Worm (Caenorhabditis elegans): ENCODE results near the gene C05D12.7.

C05D12.7 gene

ce11 chrII:11376598-11377108 is 33.2 kb upstream of the C05D12.7 start (continued):
- TF ChIP-seq F49E8.2 (tag; optimal IDR thresholded peaks at IDR 0.05; ENCODE audit: borderline replicate concordance) (peak; percentile 95), cey-2 (tag; optimal IDR thresholded peaks at IDR 0.05; ENCODE audit: borderline replicate concordance, insufficient read depth) (no peak), arid-1 (GFP tag; conservative IDR thresholded peaks at IDR 0.05) (peak; percentile 81), hlh-11 (tag; optimal IDR thresholded peaks at IDR 0.05) (peak; percentile 60), ama-1 (optimal IDR thresholded peaks at IDR 0.05) (peak; percentile 98), mes-2 (tag; optimal IDR thresholded peaks at IDR 0.05; ENCODE audit: poor library complexity, severe bottlenecking) (peak; percentile 80), Y5F2A.4 (GFP tag; optimal IDR thresholded peaks at IDR 0.05) (no peak), nhr-77 (tag; optimal IDR thresholded peaks at IDR 0.05) (no peak), nhr-42 (GFP tag; IDR thresholded peaks at IDR 0.05) (0 out of 2 replicates have a peak, but pooled peaks have one; percentile 69), nhr-25 (tag; optimal IDR thresholded peaks at IDR 0.05; ENCODE audit: borderline replicate concordance, insufficient read depth) (no peak)

ce11 chrII:11377700-11378099 is 32.2 kb upstream of the C05D12.7 start:
- TF ChIP-seq ZK337.2 (GFP tag; IDR thresholded peaks at IDR 0.05), result no peak
- no peak for TF ChIP-seq F37D6.2 (tag; optimal IDR thresholded peaks at IDR 0.05)
- TF ChIP-seq lin-29 (GFP tag; IDR thresholded peaks at IDR 0.05), result no peak
- no peak for TF ChIP-seq madf-5 (GFP tag; IDR thresholded peaks at IDR 0.05)
- TF ChIP-seq gei-8 (GFP tag; optimal IDR thresholded peaks at IDR 0.05), result no peak
- no peak for TF ChIP-seq F26F4.8 (GFP tag; conservative IDR thresholded peaks at IDR 0.05)
- no peak for TF ChIP-seq ceh-20 (GFP tag; IDR thresholded peaks at IDR 0.05)
- no peak for TF ChIP-seq nhr-111 (GFP tag; optimal IDR thresholded peaks at IDR 0.05)
- TF ChIP-seq mxl-3 (GFP tag; optimal IDR thresholded peaks at IDR 0.05), result no peak
- TF ChIP-seq daf-8 (GFP tag; IDR thresholded peaks at IDR 0.05), result no peak
- TF ChIP-seq unc-130 (GFP tag; optimal IDR thresholded peaks at IDR 0.05), result no peak
- TF ChIP-seq ceh-82 (tag; optimal IDR thresholded peaks at IDR 0.05), result no peak

ce11 chrII:11383058-11383457 is 26.8 kb upstream of the C05D12.7 start, which contains the start of the genes C33B4.5 and C33B4.4:
C33B4.5 (plus strand) TSS chrII:11383327.
C33B4.4 (minus strand) TSS chrII:11383442.
- peak in 1 of 2 experiments; percentile 91 for TF ChIP-seq unc-62 (GFP tag; optimal IDR thresholded peaks at IDR 0.05 in 1 of 2)
- no peak for TF ChIP-seq unc-62 (tag; optimal IDR thresholded peaks at IDR 0.05)
- no peak for TF ChIP-seq ceh-62 (tag; optimal IDR thresholded peaks at IDR 0.05)
- no peak for TF ChIP-seq pha-4 (GFP tag; IDR thresholded peaks at IDR 0.05)
- TF ChIP-seq pha-4 (tag; optimal IDR thresholded peaks at IDR 0.05), result no peak
- peak; percentile 44 for TF ChIP-seq aha-1 (tag)

ce11 chrII:11384099-11384498 is 25.8 kb upstream of the C05D12.7 start:
- TF ChIP-seq gei-8 (GFP tag; optimal IDR thresholded peaks at IDR 0.05), result no peak
- TF ChIP-seq unc-62 (GFP tag; optimal IDR thresholded peaks at IDR 0.05 in 1 of 2), result peak in 1 of 2 experiments; percentile 60
- no peak for TF ChIP-seq unc-62 (tag; optimal IDR thresholded peaks at IDR 0.05)

ce11 chrII:11386950-11387349 is 22.9 kb upstream of the C05D12.7 start:
- TF ChIP-seq set-16 (GFP tag; IDR thresholded peaks at IDR 0.05) (peak; percentile 72), nhr-77 (tag; optimal IDR thresholded peaks at IDR 0.05) (no peak), dmd-6 (GFP tag; IDR thresholded peaks at IDR 0.05) (no peak), ctbp-1 (GFP tag; IDR thresholded peaks at IDR 0.05) (no peak), skn-1 (tag; optimal IDR thresholded peaks at IDR 0.05) (no peak)

ce11 chrII:11390865-11391264 is 19.0 kb upstream of the C05D12.7 start, which contains the start of gene shn-1:
shn-1 (minus strand) TSS chrII:11390965.
- no peak for TF ChIP-seq snpc-4 (tag; optimal IDR thresholded peaks at IDR 0.05)
